Worm (Caenorhabditis elegans): Measurements from ENCODE around the gene lgc-46.

The lgc-46 gene

ce11 chrIII:1115793-1116516, 19.9 kb downstream of the lgc-46 start, which contains the start of the genes F58B6.1 and acsd-1:
Gene F58B6.1, minus strand, starts transcription at chrIII:1115925.
Gene acsd-1, plus strand, starts transcription at chrIII:1116466.
- no peak for TF ChIP-seq zip-8 (tag; optimal IDR thresholded peaks at IDR 0.05)
- no peak for TF ChIP-seq nhr-28 (tag; optimal IDR thresholded peaks at IDR 0.05)
- TF ChIP-seq hlh-1 (tag; optimal IDR thresholded peaks at IDR 0.05): no peak
- TF ChIP-seq cnd-1 (tag; optimal IDR thresholded peaks at IDR 0.05): no peak

- TF ChIP-seq nhr-28 (tag; optimal IDR thresholded peaks at IDR 0.05) (no peak), cnd-1 (tag; optimal IDR thresholded peaks at IDR 0.05) (no peak), blmp-1 (tag; optimal IDR thresholded peaks at IDR 0.05) (no peak), ceh-43 (GFP tag; optimal IDR thresholded peaks at IDR 0.05) (no peak)
These were observed 32.9 kb downstream of the lgc-46 start, which contains the start of gene exc-6 for ce11 chrIII:1102908-1103307. Gene exc-6, plus strand, starts transcription at chrIII:1103208.

ce11 chrIII:1099523-1099922, 36.3 kb downstream of the lgc-46 start:
- no peak for TF ChIP-seq lin-13 (tag; optimal IDR thresholded peaks at IDR 0.05)
- TF ChIP-seq nhr-237 (tag; optimal IDR thresholded peaks at IDR 0.05): no peak
- TF ChIP-seq ham-2 (GFP tag; optimal IDR thresholded peaks at IDR 0.05): no peak

- TF ChIP-seq ceh-83 (GFP tag; optimal IDR thresholded peaks at IDR 0.05) (no peak), nhr-2 (tag; optimal IDR thresholded peaks at IDR 0.05) (no peak), unc-39 (tag; optimal IDR thresholded peaks at IDR 0.05) (no peak), elt-3 (tag; optimal IDR thresholded peaks at IDR 0.05) (no peak), ham-2 (GFP tag; optimal IDR thresholded peaks at IDR 0.05) (no peak), sptf-1 (tag; optimal IDR thresholded peaks at IDR 0.05) (no peak), nhr-237 (tag; optimal IDR thresholded peaks at IDR 0.05) (no peak), M03D4.4 (tag; optimal IDR thresholded peaks at IDR 0.05) (no peak), mep-1 (tag; optimal IDR thresholded peaks at IDR 0.05) (no peak), ztf-11 (tag; optimal IDR thresholded peaks at IDR 0.05) (no peak), snpc-4 (tag; optimal IDR thresholded peaks at IDR 0.05) (no peak), unc-120 (tag; optimal IDR thresholded peaks at IDR 0.05; ENCODE audit: poor library complexity, severe bottlenecking) (no peak), lin-13 (tag; optimal IDR thresholded peaks at IDR 0.05) (no peak), hlh-1 (tag; optimal IDR thresholded peaks at IDR 0.05) (no peak), ceh-43 (GFP tag; optimal IDR thresholded peaks at IDR 0.05) (no peak)
These were observed 41.4 kb downstream of the lgc-46 start for ce11 chrIII:1094391-1094790.

- no peak for TF ChIP-seq tbx-8 (GFP tag; optimal IDR thresholded peaks at IDR 0.05)
- peak; percentile 52 for TF ChIP-seq ces-1 (GFP tag; optimal IDR thresholded peaks at IDR 0.05)
- TF ChIP-seq lin-32 (GFP tag; optimal IDR thresholded peaks at IDR 0.05): no peak
- peak; percentile 19 for TF ChIP-seq ceh-39 (tag; optimal IDR thresholded peaks at IDR 0.05)
- TF ChIP-seq snpc-4 (tag; optimal IDR thresholded peaks at IDR 0.05): no peak
- no peak for TF ChIP-seq unc-62 (GFP tag; optimal IDR thresholded peaks at IDR 0.05)
- no peak for TF ChIP-seq mep-1 (tag; optimal IDR thresholded peaks at IDR 0.05)
- TF ChIP-seq ceh-83 (GFP tag; optimal IDR thresholded peaks at IDR 0.05): no peak
These were observed 50.9 kb downstream of the lgc-46 start for ce11 chrIII:1084971-1085370.

- no peak for TF ChIP-seq mep-1 (tag; optimal IDR thresholded peaks at IDR 0.05)
- no peak for TF ChIP-seq cnd-1 (tag; optimal IDR thresholded peaks at IDR 0.05)
- no peak for TF ChIP-seq nhr-237 (tag; optimal IDR thresholded peaks at IDR 0.05)
- no peak for TF ChIP-seq bed-3 (GFP tag; optimal IDR thresholded peaks at IDR 0.05)
- TF ChIP-seq zip-8 (tag; optimal IDR thresholded peaks at IDR 0.05): no peak
- TF ChIP-seq ceh-39 (tag; optimal IDR thresholded peaks at IDR 0.05): no peak
- no peak for TF ChIP-seq M03D4.4 (tag; optimal IDR thresholded peaks at IDR 0.05)
- TF ChIP-seq nhr-76 (tag; optimal IDR thresholded peaks at IDR 0.05): no peak
- TF ChIP-seq nhr-12 (tag; optimal IDR thresholded peaks at IDR 0.05): no peak
- no peak for TF ChIP-seq nhr-2 (tag; optimal IDR thresholded peaks at IDR 0.05)
- no peak for TF ChIP-seq unc-62 (GFP tag; optimal IDR thresholded peaks at IDR 0.05)
- no peak for TF ChIP-seq snpc-4 (tag; optimal IDR thresholded peaks at IDR 0.05)
- no peak for TF ChIP-seq lsy-2 (tag; optimal IDR thresholded peaks at IDR 0.05)
- no peak for TF ChIP-seq lin-32 (GFP tag; optimal IDR thresholded peaks at IDR 0.05)
These were observed 54.7 kb downstream of the lgc-46 start, which contains the start of gene par-2 for ce11 chrIII:1081101-1081500. Gene par-2, plus strand, starts transcription at chrIII:1081401.
